Fruit fly (Drosophila melanogaster): ENCODE results near the gene CG33223.

Gene CG33223

dm6 chrX:8517121-8518024, 33.7 kb upstream of the CG33223 start, which contains the start of gene Nrg (continued):
- TF ChIP-seq CG12299 (tag; optimal IDR thresholded peaks at IDR 0.05) (peak; percentile 59), CG3847 (GFP tag; IDR thresholded peaks at IDR 0.05) (peak; percentile 75), TFAM (GFP tag; optimal IDR thresholded peaks at IDR 0.05) (no peak), CG5953 (GFP tag; IDR thresholded peaks at IDR 0.05) (no peak), CG14860 (GFP tag; IDR thresholded peaks at IDR 0.05; ENCODE audit: partially characterized antibody) (peak; percentile 98), chif (GFP tag; optimal IDR thresholded peaks at IDR 0.05) (no peak), oc (tag; optimal IDR thresholded peaks at IDR 0.05) (peak; percentile 5), mirr (GFP tag; optimal IDR thresholded peaks at IDR 0.05) (peak; percentile 60), CG12659 (GFP tag; optimal IDR thresholded peaks at IDR 0.05) (peak; percentile 79), lab (GFP tag; optimal IDR thresholded peaks at IDR 0.05) (peak; percentile 67), CG2678 (tag; optimal IDR thresholded peaks at IDR 0.05) (peak; percentile 27), ac (GFP tag; optimal IDR thresholded peaks at IDR 0.05) (no peak), nom (GFP tag; optimal IDR thresholded peaks at IDR 0.05) (peak; percentile 40), chm (GFP tag; IDR thresholded peaks at IDR 0.05) (peak; percentile 90), CTCF (GFP tag; optimal IDR thresholded peaks at IDR 0.05) (peak; percentile 44), CG17802 (tag; optimal IDR thresholded peaks at IDR 0.05) (no peak), Hr39 (optimal IDR thresholded peaks at IDR 0.05) (no peak), Trl (optimal IDR thresholded peaks at IDR 0.05) (no peak), Trl (GFP tag; optimal IDR thresholded peaks at IDR 0.05) (peak; percentile 37), ato (GFP tag; IDR thresholded peaks at IDR 0.05; ENCODE audit: partially characterized antibody) (peak; percentile 98), Fer1 (GFP tag; optimal IDR thresholded peaks at IDR 0.05) (peak; percentile 66), CG10274 (GFP tag; optimal IDR thresholded peaks at IDR 0.05) (no peak), hbn (GFP tag; IDR thresholded peaks at IDR 0.05; ENCODE audit: partially characterized antibody) (peak; percentile 100), CG13624 (GFP tag; optimal IDR thresholded peaks at IDR 0.05) (peak; percentile 72), bigmax (GFP tag; optimal IDR thresholded peaks at IDR 0.05) (peak; percentile 35), HLH4C (GFP tag; IDR thresholded peaks at IDR 0.05; ENCODE audit: partially characterized antibody) (peak; percentile 99), CG12391 (tag; optimal IDR thresholded peaks at IDR 0.05) (peak; percentile 44), Doc2 (GFP tag; IDR thresholded peaks at IDR 0.05) (no peak), CG1792 (GFP tag; optimal IDR thresholded peaks at IDR 0.05) (no peak), Hmr (GFP tag; optimal IDR thresholded peaks at IDR 0.05) (peak; percentile 70), sqz (GFP tag; optimal IDR thresholded peaks at IDR 0.05) (peak; percentile 75), Atf6 (GFP tag; IDR thresholded peaks at IDR 0.05) (peak; percentile 14; the same call in 1 of the 2 replicates), trem (tag; optimal IDR thresholded peaks at IDR 0.05) (peak; percentile 95), CG33557 (GFP tag; optimal IDR thresholded peaks at IDR 0.05) (no peak), slou (GFP tag; optimal IDR thresholded peaks at IDR 0.05) (no peak), tup (GFP tag; optimal IDR thresholded peaks at IDR 0.05) (no peak), nmo (GFP tag; optimal IDR thresholded peaks at IDR 0.05) (peak; percentile 60), ftz-f1 (GFP tag; optimal IDR thresholded peaks at IDR 0.05) (peak; percentile 15), pum (GFP tag; optimal IDR thresholded peaks at IDR 0.05) (no peak), seq (GFP tag; IDR thresholded peaks at IDR 0.05) (0 out of 2 replicates have a peak, but pooled peaks have one; percentile 22), CG5180 (GFP tag; optimal IDR thresholded peaks at IDR 0.05) (no peak), gro (GFP tag; optimal IDR thresholded peaks at IDR 0.05) (peak; percentile 67), dati (GFP tag; IDR thresholded peaks at IDR 0.05) (no peak), Nf-YC (tag; optimal IDR thresholded peaks at IDR 0.05) (peak; percentile 62), kah (GFP tag; optimal IDR thresholded peaks at IDR 0.05) (no peak), CG7963 (GFP tag; IDR thresholded peaks at IDR 0.05; ENCODE audit: partially characterized antibody) (peak; percentile 98), CG17829 (tag; optimal IDR thresholded peaks at IDR 0.05) (peak; percentile 56), HmgD (GFP tag; optimal IDR thresholded peaks at IDR 0.05) (peak; percentile 23), CG7556 (GFP tag; optimal IDR thresholded peaks at IDR 0.05) (peak; percentile 0)
